Worm (Caenorhabditis elegans) whole organism, young adult: ENCODE measurements around the gene lipl-2.

ENCODE experiments used
- B0035.1 ChIP-seq: sonication (generic microtip); optimal IDR thresholded peaks from 2 replicates; lab custom pipeline; 2016; ENCODE audit warnings: missing genetic modification characterization, mild to moderate bottlenecking, missing compliant biosample characterization, missing genotype, missing genetic modification reagents
- B0261.1 ChIP-seq: sonication (generic microtip); optimal IDR thresholded peaks from 2 replicates; lab custom pipeline; 2016; ENCODE audit warnings: mild to moderate bottlenecking, missing genetic modification characterization, moderate library complexity, missing compliant biosample characterization
- B0336.3 ChIP-seq: fragments of 200-800 bp; sonication (Bioruptor generic); IDR thresholded peaks from 2 replicates; pipeline ENCODE4 v1.3.6; 2022; ENCODE audit warnings: missing genetic modification characterization, missing compliant biosample characterization
- F23B12.7 ChIP-seq: sonication (generic microtip); optimal IDR thresholded peaks from 2 replicates; lab custom pipeline; 2017; ENCODE audit warnings: missing genetic modification characterization, mild to moderate bottlenecking, missing compliant biosample characterization, antibody characterized with exemption, moderate library complexity; ENCODE audit not compliant: insufficient read depth
- F39B2.1 ChIP-seq: fragments of 200-800 bp; sonication (Bioruptor generic); IDR thresholded peaks from 2 replicates; pipeline ENCODE4 v1.3.6; 2022; ENCODE audit warnings: missing genetic modification reagents, missing genetic modification characterization, missing compliant biosample characterization
- F49E8.2 ChIP-seq: sonication (generic microtip); optimal IDR thresholded peaks from 3 replicates; lab custom pipeline; 2017; ENCODE audit warnings: missing genetic modification characterization, mild to moderate bottlenecking, missing compliant biosample characterization, antibody characterized with exemption, moderate library complexity; ENCODE audit not compliant: insufficient read depth
- F57A8.1 ChIP-seq: fragments of 200-800 bp; sonication (Bioruptor generic); optimal IDR thresholded peaks from 2 replicates; lab custom pipeline; 2018; ENCODE audit warnings: mild to moderate bottlenecking, missing genetic modification characterization, moderate library complexity, missing compliant biosample characterization
- ZK185.1 ChIP-seq: sonication (generic microtip); optimal IDR thresholded peaks from 2 replicates; lab custom pipeline; 2016; ENCODE audit warnings: mild to moderate bottlenecking, missing genetic modification characterization, missing compliant biosample characterization; ENCODE audit not compliant: poor library complexity, severe bottlenecking
- atf-7 ChIP-seq: sonication (generic microtip); optimal IDR thresholded peaks from 2 replicates; lab custom pipeline; 2017; ENCODE audit warnings: mild to moderate bottlenecking, missing genetic modification characterization, missing compliant biosample characterization
- attf-5 ChIP-seq: fragments of 200-800 bp; sonication (Bioruptor generic); optimal IDR thresholded peaks from 2 replicates; lab custom pipeline; 2018; ENCODE audit warnings: mild to moderate bottlenecking, missing genetic modification characterization, missing compliant biosample characterization
- ceh-27 ChIP-seq: fragments of 200-800 bp; sonication (Bioruptor generic); optimal IDR thresholded peaks from 2 replicates; lab custom pipeline; 2018; ENCODE audit warnings: mild to moderate bottlenecking, missing genetic modification characterization, moderate library complexity, missing compliant biosample characterization
- ceh-58 ChIP-seq: fragments of 200-800 bp; sonication (Bioruptor generic); IDR thresholded peaks from 2 replicates; pipeline ENCODE4 v1.3.6; 2022; ENCODE audit warnings: missing genetic modification characterization, missing compliant biosample characterization
- ceh-79 ChIP-seq: sonication (generic microtip); optimal IDR thresholded peaks from 2 replicates; lab custom pipeline; 2017; ENCODE audit warnings: mild to moderate bottlenecking, missing genetic modification characterization, missing compliant biosample characterization
- chd-7 ChIP-seq: sonication (generic microtip); optimal IDR thresholded peaks from 2 replicates; lab custom pipeline; 2016; ENCODE audit warnings: mild to moderate bottlenecking, missing genetic modification characterization, moderate library complexity, missing compliant biosample characterization
- die-1 ChIP-seq: sonication (generic microtip); optimal IDR thresholded peaks from 2 replicates; lab custom pipeline; 2016; ENCODE audit warnings: missing genotype, mild to moderate bottlenecking, missing genetic modification characterization, missing compliant biosample characterization
- dpff-1 ChIP-seq: sonication (generic microtip); optimal IDR thresholded peaks from 2 replicates; lab custom pipeline; 2017; ENCODE audit warnings: mild to moderate bottlenecking, missing genetic modification characterization, missing compliant biosample characterization
- hmg-1.2 ChIP-seq: fragments of 200-800 bp; sonication (Bioruptor generic); IDR thresholded peaks from 2 replicates; pipeline ENCODE4 v1.3.6; 2022; ENCODE audit warnings: missing genetic modification reagents, missing genetic modification characterization, missing compliant biosample characterization
- hsf-1 ChIP-seq: fragments of 200-800 bp; sonication (Bioruptor generic); IDR thresholded peaks from 2 replicates; pipeline ENCODE4 v1.3.6; 2022; ENCODE audit warnings: missing genetic modification reagents, missing genetic modification characterization, missing compliant biosample characterization
- lir-1 ChIP-seq: fragments of 200-800 bp; sonication (Bioruptor generic); conservative IDR thresholded peaks from 2 replicates; pipeline ENCODE4 v1.3.6; 2022; ENCODE audit warnings: missing genetic modification reagents, missing genetic modification characterization, missing compliant biosample characterization
- lsy-27 ChIP-seq: sonication (generic microtip); optimal IDR thresholded peaks from 2 replicates; lab custom pipeline; 2017; ENCODE audit warnings: missing genetic modification characterization, mild to moderate bottlenecking, missing compliant biosample characterization, antibody characterized with exemption, missing genotype, borderline replicate concordance; ENCODE audit not compliant: insufficient read depth
- madf-8 ChIP-seq: fragments of 200-800 bp; sonication (Bioruptor generic); conservative IDR thresholded peaks from 2 replicates; pipeline ENCODE4 v1.3.6; 2022; ENCODE audit warnings: missing genetic modification reagents, missing genetic modification characterization, missing compliant biosample characterization
- mxl-1 ChIP-seq: sonication (generic microtip); optimal IDR thresholded peaks from 2 replicates; lab custom pipeline; 2016; ENCODE audit warnings: missing genetic modification characterization, missing compliant biosample characterization
- nfyb-1 ChIP-seq: fragments of 200-800 bp; sonication (Bioruptor generic); IDR thresholded peaks from 2 replicates; pipeline ENCODE4 v1.3.6; 2022; ENCODE audit warnings: missing genetic modification reagents, missing genetic modification characterization, missing compliant biosample characterization
- nhr-80 ChIP-seq: sonication (generic microtip); optimal IDR thresholded peaks from 2 replicates; lab custom pipeline; 2016; ENCODE audit warnings: missing genetic modification characterization, missing compliant biosample characterization
- nhr-90 ChIP-seq: sonication (generic microtip); optimal IDR thresholded peaks from 2 replicates; lab custom pipeline; 2016; ENCODE audit warnings: missing genotype, mild to moderate bottlenecking, missing genetic modification characterization, missing compliant biosample characterization
- pbrm-1 ChIP-seq: fragments of 200-800 bp; sonication (Bioruptor generic); IDR thresholded peaks from 2 replicates; pipeline ENCODE4 v1.3.6; 2022; ENCODE audit warnings: missing genetic modification reagents, missing genetic modification characterization, missing compliant biosample characterization
- pha-4 ChIP-seq: fragments of 150-350 bp; sonication (generic microtip); optimal IDR thresholded peaks from 2 replicates; lab custom pipeline; 2014; ENCODE audit warnings: missing biosample characterization, missing genetic modification reagents, missing genetic modification characterization
- rcor-1 ChIP-seq: fragments of 200-800 bp; sonication (Bioruptor generic); IDR thresholded peaks from 2 replicates; pipeline ENCODE4 v1.3.6; 2022; ENCODE audit warnings: missing genetic modification reagents, missing genetic modification characterization, missing compliant biosample characterization
- rec-8 ChIP-seq, 2 experiments: sonication (generic microtip); optimal IDR thresholded peaks; 2 replicates each; lab custom pipeline; 2016; ENCODE audit warnings: mild to moderate bottlenecking in 2 of 2, missing genetic modification characterization in 2 of 2, missing genetic modification reagents in 2 of 2, missing genotype in 2 of 2, missing biosample characterization in 1 of 2, missing compliant biosample characterization in 1 of 2, moderate library complexity in 1 of 2
- snpc-4 ChIP-seq, 5 experiments: fragments of 150-350 bp in 1 of 5; sonication (generic microtip) in 4 of 5; optimal IDR thresholded peaks; 2 replicates each; lab custom pipeline; 2014 to 2018; ENCODE audit warnings: missing genetic modification characterization in 5 of 5, missing biosample characterization in 3 of 5, antibody characterized with exemption in 2 of 5, mild to moderate bottlenecking in 2 of 5, missing compliant biosample characterization in 2 of 5, missing genotype in 2 of 5, moderate library complexity in 2 of 5, missing genetic modification reagents in 1 of 5
- tbx-9 ChIP-seq: sonication (generic microtip); optimal IDR thresholded peaks from 2 replicates; lab custom pipeline; 2016; ENCODE audit warnings: borderline replicate concordance, missing genetic modification characterization, inconsistent platforms, missing compliant biosample characterization
- zim-3 ChIP-seq: sonication (generic microtip); optimal IDR thresholded peaks from 2 replicates; lab custom pipeline; 2017; ENCODE audit warnings: mild to moderate bottlenecking, missing genetic modification characterization, moderate library complexity, missing compliant biosample characterization
- ztf-25 ChIP-seq: fragments of 200-800 bp; sonication (Bioruptor generic); IDR thresholded peaks from 2 replicates; pipeline ENCODE4 v1.3.6; 2022; ENCODE audit warnings: missing genetic modification reagents, missing genetic modification characterization, missing compliant biosample characterization
- ztf-26 ChIP-seq: sonication (generic microtip); optimal IDR thresholded peaks from 2 replicates; lab custom pipeline; 2017; ENCODE audit warnings: missing genetic modification characterization, missing compliant biosample characterization
- ztf-3 ChIP-seq: fragments of 200-800 bp; sonication (Bioruptor generic); optimal IDR thresholded peaks from 2 replicates; lab custom pipeline; 2018; ENCODE audit warnings: mild to moderate bottlenecking, missing genetic modification characterization, missing compliant biosample characterization

lipl-2 gene

DNA sequence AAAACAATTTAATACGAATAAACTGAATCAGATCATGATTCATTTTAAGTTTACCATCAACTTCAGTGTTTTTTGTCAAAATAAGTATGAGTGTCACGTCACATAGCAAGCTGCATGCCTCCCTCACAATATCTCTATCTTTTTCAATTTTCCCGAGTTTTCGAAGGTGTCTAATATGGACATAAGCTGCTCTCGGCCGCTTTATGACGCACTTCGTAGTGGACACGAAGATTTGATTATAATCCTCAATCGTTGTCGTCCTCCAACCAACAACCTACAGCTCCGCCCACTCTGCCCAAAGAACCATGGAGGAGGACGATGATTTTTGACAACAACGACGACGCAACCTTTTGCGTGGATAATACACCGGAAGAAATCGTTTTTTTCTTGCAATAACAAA is 4.6 kb downstream of the lipl-2 start:
- TF ChIP-seq ceh-27 (GFP tag; lab: Kevin White, UChicago) (no peak), atf-7 (tag; lab: Kevin White, UChicago) (no peak), ztf-25 (GFP tag; lab: Robert Waterston, UW) (no peak), B0336.3 (GFP tag; lab: Robert Waterston, UW) (no peak), F49E8.2 (tag; lab: Kevin White, UChicago) (no peak), rec-8 (tag; optimal IDR thresholded peaks at IDR 0.05; lab: Kevin White, UChicago) (no peak), lir-1 (no peak), hsf-1 (GFP tag; lab: Robert Waterston, UW) (no peak), dpff-1 (tag; lab: Kevin White, UChicago) (no peak), F39B2.1 (GFP tag; lab: Robert Waterston, UW) (no peak), pbrm-1 (GFP tag; lab: Robert Waterston, UW) (no peak), madf-8 (GFP tag; lab: Robert Waterston, UW) (no peak), nfyb-1 (GFP tag; lab: Robert Waterston, UW) (no peak), attf-5 (GFP tag; lab: Kevin White, UChicago) (no peak), lsy-27 (tag; lab: Kevin White, UChicago) (no peak), ZK185.1 (no peak), nhr-90 (no peak), nhr-80 (tag; lab: Kevin White, UChicago) (no peak), ztf-3 (GFP tag; lab: Kevin White, UChicago) (no peak), ceh-79 (no peak)

- TF ChIP-seq F23B12.7 (no peak), chd-7 (tag; lab: Kevin White, UChicago) (no peak), snpc-4 (GFP tag; optimal IDR thresholded peaks at IDR 0.05; lab: Kevin White, UChicago) (no peak), snpc-4 (tag; optimal IDR thresholded peaks at IDR 0.05; lab: Kevin White, UChicago) (no peak), ztf-26 (no peak)
Observed at ce11 chrV:9796562-9796961, 5.2 kb downstream of the lipl-2 start, which contains the start of gene F46B6.9. TSS of gene F46B6.9 (plus strand) at chrV:9796862.

DNA sequence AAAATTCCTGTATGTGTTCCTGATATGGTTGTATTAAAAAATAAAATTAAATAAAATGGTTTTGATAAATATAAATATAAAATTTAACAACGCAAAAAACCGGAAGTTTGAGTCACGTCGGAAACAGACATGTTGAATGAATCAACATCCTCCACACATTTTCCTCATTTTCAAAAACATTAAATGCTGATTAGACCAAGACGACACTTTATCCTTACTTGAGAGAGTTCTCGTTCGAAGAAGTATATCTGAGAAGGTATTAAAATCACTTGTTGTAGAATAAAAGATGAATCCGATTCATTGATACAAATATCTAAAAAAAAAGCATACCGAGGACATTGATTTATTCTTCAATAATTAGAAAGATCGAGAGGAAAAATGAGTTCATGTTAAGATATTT is 6.8 kb downstream of the lipl-2 start:
- no peak for TF ChIP-seq B0261.1 (tag; lab: Kevin White, UChicago)
- no peak for TF ChIP-seq pha-4 (tag; lab: Kevin White, UChicago)
- no peak for TF ChIP-seq die-1 (tag; lab: Kevin White, UChicago)
- no peak for TF ChIP-seq ceh-79
- no peak for TF ChIP-seq ceh-58
- no peak for TF ChIP-seq ztf-3 (GFP tag; lab: Kevin White, UChicago)
- no peak for TF ChIP-seq ZK185.1
- no peak for TF ChIP-seq hmg-1.2 (GFP tag; lab: Robert Waterston, UW)
- TF ChIP-seq snpc-4 (GFP tag; optimal IDR thresholded peaks at IDR 0.05; lab: Kevin White, UChicago) = no peak
- TF ChIP-seq snpc-4 (tag; optimal IDR thresholded peaks at IDR 0.05; lab: Kevin White, UChicago) = no peak
- TF ChIP-seq F57A8.1 (GFP tag; lab: Kevin White, UChicago) = no peak
- no peak for TF ChIP-seq tbx-9
- no peak for TF ChIP-seq rcor-1 (GFP tag; lab: Robert Waterston, UW)

- TF ChIP-seq zim-3 (tag; lab: Kevin White, UChicago) = no peak
- TF ChIP-seq F57A8.1 (GFP tag; lab: Kevin White, UChicago) = no peak
- TF ChIP-seq B0035.1 (tag; lab: Kevin White, UChicago) = no peak
- no peak for TF ChIP-seq mxl-1 (tag; lab: Kevin White, UChicago)
Observed at ce11 chrV:9799076-9799475, 7.7 kb downstream of the lipl-2 start, which contains the start of gene F46B6.13. TSS of gene F46B6.13 (minus strand) at chrV:9799176.
